Worm (Caenorhabditis elegans): Measurements from ENCODE around the gene ssl-1.

Gene ssl-1

DNA sequence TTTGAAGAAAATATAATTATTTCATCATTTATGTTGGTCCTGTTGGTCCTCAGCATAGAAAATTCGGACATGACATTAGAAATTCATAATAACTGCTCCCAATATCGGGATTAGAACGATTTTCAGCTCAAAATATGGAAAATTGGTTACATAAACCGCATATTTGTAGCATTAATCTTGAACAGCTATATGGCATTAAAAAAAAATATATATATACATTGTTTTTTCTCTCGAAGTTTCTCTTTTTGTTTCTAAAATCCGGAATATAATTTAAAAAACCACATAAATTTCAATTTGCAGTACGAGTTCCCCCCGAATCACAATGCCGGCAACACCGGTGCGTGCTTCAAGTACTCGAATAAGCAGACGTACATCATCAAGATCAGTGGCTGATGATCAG lies at the start of gene ssl-1:
TSS of gene ssl-1 (plus strand) at position 301 of the 400 bp plus-strand sequence.
- TF ChIP-seq sea-1 (GFP tag; conservative IDR thresholded peaks at IDR 0.05): no peak
- TF ChIP-seq scrt-1 (GFP tag; IDR thresholded peaks at IDR 0.05): no peak
- no peak for TF ChIP-seq flt-1 (GFP tag; IDR thresholded peaks at IDR 0.05)
- TF ChIP-seq pes-1 (GFP tag; IDR thresholded peaks at IDR 0.05): no peak
- TF ChIP-seq F13C5.2 (tag; optimal IDR thresholded peaks at IDR 0.05): no peak
- TF ChIP-seq ets-7 (tag; optimal IDR thresholded peaks at IDR 0.05): no peak
- no peak for TF ChIP-seq hnd-1 (tag; optimal IDR thresholded peaks at IDR 0.05)
- TF ChIP-seq ceh-13 (GFP tag; optimal IDR thresholded peaks at IDR 0.05): no peak
- TF ChIP-seq tbx-37 (GFP tag; conservative IDR thresholded peaks at IDR 0.05): no peak
- TF ChIP-seq B0310.2 (tag; optimal IDR thresholded peaks at IDR 0.05): no peak
- no peak for TF ChIP-seq aly-1 (tag; optimal IDR thresholded peaks at IDR 0.05)
- no peak for TF ChIP-seq hmbx-1 (tag; optimal IDR thresholded peaks at IDR 0.05)
- TF ChIP-seq tra-4 (tag; optimal IDR thresholded peaks at IDR 0.05): no peak
- no peak for TF ChIP-seq ceh-36 (tag; optimal IDR thresholded peaks at IDR 0.05)
- TF ChIP-seq tbx-11 (GFP tag; IDR thresholded peaks at IDR 0.05): no peak
- no peak for TF ChIP-seq ama-1 (optimal IDR thresholded peaks at IDR 0.05)
- no peak for TF ChIP-seq hmg-4 (GFP tag; optimal IDR thresholded peaks at IDR 0.05)

DNA sequence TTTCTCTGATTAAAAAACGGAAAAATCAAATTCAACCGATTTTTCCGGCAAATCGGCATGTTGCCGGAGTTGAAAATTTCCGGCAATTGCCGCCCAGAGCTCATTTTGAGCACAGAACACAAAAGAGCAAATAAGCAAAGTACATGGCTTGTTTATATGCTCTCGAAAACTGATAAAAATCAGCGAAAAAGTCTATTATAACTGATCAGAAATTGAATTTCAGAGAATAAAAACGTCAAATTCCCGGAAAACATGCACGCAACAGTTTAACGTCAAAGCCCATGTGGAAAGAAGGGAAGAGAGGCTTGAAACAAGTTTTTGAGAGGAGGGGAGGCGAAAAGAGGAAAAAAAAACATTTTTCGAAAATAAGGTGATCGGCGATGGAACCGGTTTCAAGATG lies 45.5 kb upstream of the ssl-1 start:
- TF ChIP-seq scrt-1 (GFP tag; IDR thresholded peaks at IDR 0.05) (no peak), aly-1 (tag; optimal IDR thresholded peaks at IDR 0.05) (no peak), tbx-37 (GFP tag; conservative IDR thresholded peaks at IDR 0.05) (no peak), ets-7 (tag; optimal IDR thresholded peaks at IDR 0.05) (no peak)

DNA sequence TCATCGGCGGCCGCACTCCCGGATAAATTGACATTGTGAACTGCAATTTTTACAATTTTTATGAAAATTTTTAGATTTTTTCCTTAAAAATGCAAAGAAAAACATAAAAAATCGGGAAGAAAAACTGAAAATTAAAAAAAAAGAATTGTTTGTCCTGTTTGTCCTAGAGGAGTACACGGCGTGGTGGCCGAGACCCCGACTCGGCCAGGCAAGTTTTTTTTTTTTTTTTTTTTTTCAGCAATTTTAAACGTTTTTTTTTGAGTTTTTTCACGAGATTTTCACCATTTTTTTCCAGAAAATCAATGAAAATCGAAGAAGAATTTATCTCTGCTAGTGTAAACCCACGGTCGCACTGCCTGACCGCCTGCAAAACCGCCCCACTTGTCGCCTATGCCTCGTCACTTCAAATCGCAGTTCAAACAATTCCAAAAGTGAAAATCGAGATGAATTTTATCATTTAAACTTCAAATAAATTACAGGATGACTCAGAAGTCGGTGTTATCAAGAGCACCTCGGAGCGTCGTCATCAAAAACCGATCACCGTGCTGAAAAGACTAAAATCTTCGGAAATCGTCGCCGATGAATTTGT lies 40.9 kb upstream of the ssl-1 start, which contains the start of the genes taf-7.2 and elpc-2:
TSS of gene taf-7.2 (minus strand) at position 42 of the 589 bp plus-strand sequence.
TSS of gene elpc-2 (plus strand) at position 296 of the 589 bp plus-strand sequence.
- TF ChIP-seq flt-1 (GFP tag; IDR thresholded peaks at IDR 0.05) (no peak), ama-1 (optimal IDR thresholded peaks at IDR 0.05) (no peak), B0310.2 (tag; optimal IDR thresholded peaks at IDR 0.05) (no peak), tbx-11 (GFP tag; IDR thresholded peaks at IDR 0.05) (no peak), ceh-36 (tag; optimal IDR thresholded peaks at IDR 0.05) (no peak), scrt-1 (GFP tag; IDR thresholded peaks at IDR 0.05) (no peak), pes-1 (GFP tag; IDR thresholded peaks at IDR 0.05) (peak; percentile 30; the same call in 1 of the 2 replicates), hnd-1 (tag; optimal IDR thresholded peaks at IDR 0.05) (peak; percentile 11), tbx-37 (GFP tag; conservative IDR thresholded peaks at IDR 0.05) (peak; percentile 54), hmg-4 (GFP tag; optimal IDR thresholded peaks at IDR 0.05) (no peak)

DNA sequence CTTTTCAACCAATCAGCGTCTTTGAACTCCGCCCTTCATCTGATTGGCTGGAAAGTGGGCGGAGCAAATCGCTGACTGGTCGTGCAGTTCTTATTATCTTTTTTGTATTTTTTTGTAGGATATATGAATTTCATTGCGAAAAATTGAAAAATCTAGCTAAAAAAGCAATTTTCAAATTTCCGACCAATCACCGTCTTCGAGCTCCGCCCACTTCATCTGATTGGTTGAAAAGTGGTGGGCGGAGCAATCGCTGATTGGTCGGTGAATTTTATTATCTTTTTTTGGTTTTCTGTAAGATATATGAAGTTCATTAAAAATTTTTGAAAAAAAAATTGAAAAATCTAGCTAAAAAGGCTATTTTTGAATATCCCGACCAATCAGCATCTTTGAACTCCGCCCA lies 34.1 kb upstream of the ssl-1 start:
- TF ChIP-seq ceh-36 (tag; optimal IDR thresholded peaks at IDR 0.05) (no peak), tbx-37 (GFP tag; conservative IDR thresholded peaks at IDR 0.05) (no peak), aly-1 (tag; optimal IDR thresholded peaks at IDR 0.05) (no peak), ceh-13 (GFP tag; optimal IDR thresholded peaks at IDR 0.05) (no peak), tra-4 (tag; optimal IDR thresholded peaks at IDR 0.05) (no peak), ets-7 (tag; optimal IDR thresholded peaks at IDR 0.05) (no peak), F13C5.2 (tag; optimal IDR thresholded peaks at IDR 0.05) (no peak), flt-1 (GFP tag; IDR thresholded peaks at IDR 0.05) (no peak), pes-1 (GFP tag; IDR thresholded peaks at IDR 0.05) (no peak), scrt-1 (GFP tag; IDR thresholded peaks at IDR 0.05) (no peak), hmbx-1 (tag; optimal IDR thresholded peaks at IDR 0.05) (no peak), ama-1 (optimal IDR thresholded peaks at IDR 0.05) (no peak), tbx-11 (GFP tag; IDR thresholded peaks at IDR 0.05) (no peak), hnd-1 (tag; optimal IDR thresholded peaks at IDR 0.05) (no peak), hmg-4 (GFP tag; optimal IDR thresholded peaks at IDR 0.05) (no peak), sea-1 (GFP tag; conservative IDR thresholded peaks at IDR 0.05) (no peak), B0310.2 (tag; optimal IDR thresholded peaks at IDR 0.05) (no peak)

- TF ChIP-seq hnd-1 (tag; optimal IDR thresholded peaks at IDR 0.05) (no peak), F13C5.2 (tag; optimal IDR thresholded peaks at IDR 0.05) (no peak), tbx-37 (GFP tag; conservative IDR thresholded peaks at IDR 0.05) (no peak), tbx-11 (GFP tag; IDR thresholded peaks at IDR 0.05) (no peak), flt-1 (GFP tag; IDR thresholded peaks at IDR 0.05) (no peak), ets-7 (tag; optimal IDR thresholded peaks at IDR 0.05) (no peak), hmg-4 (GFP tag; optimal IDR thresholded peaks at IDR 0.05) (peak; percentile 41), ceh-13 (GFP tag; optimal IDR thresholded peaks at IDR 0.05) (no peak), pes-1 (GFP tag; IDR thresholded peaks at IDR 0.05) (no peak), scrt-1 (GFP tag; IDR thresholded peaks at IDR 0.05) (no peak), B0310.2 (tag; optimal IDR thresholded peaks at IDR 0.05) (no peak), ceh-36 (tag; optimal IDR thresholded peaks at IDR 0.05) (no peak), hmbx-1 (tag; optimal IDR thresholded peaks at IDR 0.05) (no peak), sea-1 (GFP tag; conservative IDR thresholded peaks at IDR 0.05) (no peak), ama-1 (optimal IDR thresholded peaks at IDR 0.05) (peak; percentile 88), aly-1 (tag; optimal IDR thresholded peaks at IDR 0.05) (peak; percentile 40), tra-4 (tag; optimal IDR thresholded peaks at IDR 0.05) (no peak)
These were observed 28.7 kb upstream of the ssl-1 start for ce11 chrIII:12685372-12686298.

DNA sequence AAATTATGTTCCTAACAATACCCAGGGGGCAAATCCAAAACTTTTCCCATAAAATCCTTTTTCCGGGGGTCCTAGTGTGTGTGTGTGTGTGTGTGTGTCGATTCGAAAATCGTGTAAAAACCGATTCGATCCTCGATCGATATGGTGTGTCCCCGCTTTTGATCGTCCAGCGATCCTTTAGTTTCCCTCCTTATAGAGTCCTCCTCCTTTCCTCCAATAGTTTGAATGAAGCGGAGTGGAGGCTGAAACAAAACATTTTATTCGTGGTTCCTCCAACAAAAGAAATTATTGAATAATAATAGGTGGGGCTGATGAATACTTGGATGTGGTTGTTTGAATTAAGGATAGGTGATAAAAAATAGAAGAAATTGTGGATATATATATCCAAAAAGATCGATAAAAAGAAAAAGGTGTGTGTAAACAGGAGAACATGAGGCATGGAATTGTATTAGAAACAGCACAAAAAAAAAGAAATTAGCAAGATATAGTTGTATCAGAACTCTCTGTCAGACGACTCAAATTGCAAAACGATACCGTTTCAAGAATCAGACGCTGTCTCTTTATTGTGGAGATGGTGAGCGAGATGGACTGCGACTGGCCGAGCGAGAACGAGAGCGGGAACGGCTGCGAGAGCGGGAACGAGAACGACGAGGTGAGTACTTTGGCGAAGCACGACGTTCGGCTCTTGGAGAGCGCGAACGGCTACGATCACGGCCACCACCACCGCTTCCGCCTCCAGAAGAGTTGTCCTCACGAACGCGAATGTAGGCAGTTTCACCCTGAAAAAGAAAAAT lies 27.7 kb upstream of the ssl-1 start:
- TF ChIP-seq flt-1 (GFP tag; IDR thresholded peaks at IDR 0.05) (no peak), B0310.2 (tag; optimal IDR thresholded peaks at IDR 0.05) (no peak), ama-1 (optimal IDR thresholded peaks at IDR 0.05) (peak; percentile 34)

Data from whole organism, early embryonic.